Worm (Caenorhabditis elegans) whole organism, L4 larva: ENCODE results near the gene ZK666.15.

Source experiments
- ama-1 ChIP-seq: fragments of 150-350 bp; optimal IDR thresholded peaks from 2 replicates; lab custom pipeline; 2014; ENCODE audit warnings: inconsistent platforms, mixed read lengths
- ceh-28 ChIP-seq: fragments of 150-350 bp; optimal IDR thresholded peaks from 2 replicates; lab custom pipeline; 2014; ENCODE audit warnings: missing biosample characterization, missing genetic modification reagents, missing genetic modification characterization
- skn-1 ChIP-seq: fragments of 150-350 bp; optimal IDR thresholded peaks from 2 replicates; lab custom pipeline; 2014; ENCODE audit warnings: missing biosample characterization, missing genetic modification characterization
- spr-1 ChIP-seq: sonication (generic microtip); optimal IDR thresholded peaks from 2 replicates; lab custom pipeline; 2016; ENCODE audit warnings: mild to moderate bottlenecking, missing genetic modification characterization, missing compliant biosample characterization

- no peak for TF ChIP-seq skn-1
- TF ChIP-seq ama-1 (lab: Kevin White, UChicago): peak; percentile 56
- TF ChIP-seq spr-1: no peak
- TF ChIP-seq ceh-28 (tag; lab: Kevin White, UChicago): no peak
Measured at ce11 chrII:10450335-10450734, 36.5 kb upstream of the ZK666.15 start.
